Worm (Caenorhabditis elegans) whole organism, L3 larva: ENCODE data around the gene C32H11.4.

Experiments used
- fos-1 ChIP-seq: fragments of 150-350 bp; optimal IDR thresholded peaks from 2 replicates; lab custom pipeline; 2014; ENCODE audit warnings: missing biosample characterization, missing genetic modification characterization
- jun-1 ChIP-seq: fragments of 150-350 bp; optimal IDR thresholded peaks from 2 replicates; lab custom pipeline; 2014; ENCODE audit warnings: missing biosample characterization, missing genetic modification reagents, missing genetic modification characterization
- snpc-4 ChIP-seq: fragments of 150-350 bp; optimal IDR thresholded peaks from 2 replicates; lab custom pipeline; 2014; ENCODE audit warnings: missing biosample characterization, missing genetic modification characterization

DNA sequence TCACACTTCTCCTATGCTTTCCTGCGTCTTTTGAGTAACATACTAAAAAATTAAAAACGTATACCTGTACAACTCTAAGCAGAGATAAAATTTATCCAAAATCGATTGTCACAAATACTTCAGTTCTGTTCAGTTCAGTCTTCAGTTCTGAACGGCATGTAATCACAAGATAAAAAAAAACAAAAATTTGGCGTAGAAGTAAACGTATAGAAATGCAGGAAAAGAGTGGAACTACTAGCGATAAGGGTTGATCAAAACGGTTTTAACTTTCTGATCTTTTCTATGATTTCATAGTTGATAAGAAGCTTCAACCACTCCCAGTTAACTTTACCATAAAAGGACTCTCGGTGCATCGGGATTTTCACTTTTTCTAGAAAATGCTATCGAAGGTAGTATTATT is 44.0 kb downstream of the C32H11.4 start, which contains the start of gene dod-22:
- TF ChIP-seq fos-1 (tag; lab: Kevin White, UChicago) (no peak), jun-1 (no peak), snpc-4 (tag; lab: Kevin White, UChicago) (no peak)
